Fruit fly (Drosophila melanogaster) whole organism, embryonic: Measurements from ENCODE around the gene Adck5.

Experiments used
- Ada2b ChIP-seq: fragments of 200-800 bp; sonication (Bioruptor generic); IDR thresholded peaks from 2 replicates; pipeline ENCODE4 v1.3.6; 2022; ENCODE audit warnings: missing biosample characterization, missing genetic modification characterization
- Aef1 ChIP-seq: fragments of 200-800 bp; sonication (Bioruptor generic); IDR thresholded peaks from 3 replicates; pipeline ENCODE4 v1.3.6; 2022; ENCODE audit warnings: missing biosample characterization, missing genetic modification characterization
- Atf6 ChIP-seq: fragments of 200-800 bp; sonication (Bioruptor generic); IDR thresholded peaks from 2 replicates; pipeline ENCODE4 v1.3.6; 2022; ENCODE audit warnings: missing biosample characterization, missing genetic modification characterization
- CG10209 ChIP-seq: fragments of 200-800 bp; sonication (Bioruptor generic); optimal IDR thresholded peaks from 3 replicates; lab custom pipeline; 2017; ENCODE audit warnings: missing biosample characterization, mild to moderate bottlenecking, missing genetic modification characterization, missing genetic modification reagents
- CG10321 ChIP-seq: fragments of 200-800 bp; sonication (Bioruptor generic); IDR thresholded peaks from 2 replicates; pipeline ENCODE4 v1.3.6; 2022; ENCODE audit warnings: missing biosample characterization, missing genetic modification characterization
- CG10462 ChIP-seq: fragments of 200-800 bp; sonication (Bioruptor generic); optimal IDR thresholded peaks from 2 replicates; lab custom pipeline; 2016; ENCODE audit warnings: missing biosample characterization, missing genetic modification characterization
- CG12104 ChIP-seq: fragments of 200-800 bp; sonication (Bioruptor generic); optimal IDR thresholded peaks from 3 replicates; lab custom pipeline; 2016; ENCODE audit warnings: missing biosample characterization, missing genetic modification characterization
- CG12155 ChIP-seq: fragments of 200-800 bp; sonication (Bioruptor generic); optimal IDR thresholded peaks from 3 replicates; lab custom pipeline; 2016; ENCODE audit warnings: missing biosample characterization, missing genetic modification characterization
- CG12744 ChIP-seq: fragments of 200-800 bp; sonication (Bioruptor generic); optimal IDR thresholded peaks from 2 replicates; lab custom pipeline; 2016; ENCODE audit warnings: missing biosample characterization, missing genetic modification characterization
- CG13123 ChIP-seq: fragments of 200-800 bp; sonication (Bioruptor generic); optimal IDR thresholded peaks from 2 replicates; lab custom pipeline; 2016; ENCODE audit warnings: missing biosample characterization, missing genetic modification characterization
- CG13424 ChIP-seq: fragments of 200-800 bp; sonication (Bioruptor generic); optimal IDR thresholded peaks from 2 replicates; lab custom pipeline; 2019; ENCODE audit warnings: missing biosample characterization, mild to moderate bottlenecking, missing genetic modification characterization, moderate library complexity
- CG13775 ChIP-seq: fragments of 200-800 bp; sonication (Bioruptor generic); optimal IDR thresholded peaks from 3 replicates; lab custom pipeline; 2017; ENCODE audit warnings: missing biosample characterization, mild to moderate bottlenecking, missing genetic modification characterization
- CG14710 ChIP-seq: fragments of 200-800 bp; sonication (Bioruptor generic); optimal IDR thresholded peaks from 3 replicates; lab custom pipeline; 2019; ENCODE audit warnings: missing biosample characterization, mild to moderate bottlenecking, missing genetic modification characterization, moderate library complexity
- CG15479 ChIP-seq: fragments of 200-800 bp; sonication (Bioruptor generic); optimal IDR thresholded peaks from 3 replicates; lab custom pipeline; 2019; ENCODE audit warnings: missing biosample characterization, mild to moderate bottlenecking, missing genetic modification characterization, moderate library complexity
- CG16863 ChIP-seq: fragments of 200-800 bp; sonication (Bioruptor generic); optimal IDR thresholded peaks from 3 replicates; lab custom pipeline; 2016; ENCODE audit warnings: missing biosample characterization, missing genetic modification characterization
- CG17612 ChIP-seq: fragments of 200-800 bp; sonication (Bioruptor generic); IDR thresholded peaks from 2 replicates; pipeline ENCODE4 v1.3.6; 2022; ENCODE audit warnings: missing biosample characterization, missing genetic modification characterization
- CG18262 ChIP-seq: fragments of 200-800 bp; optimal IDR thresholded peaks from 3 replicates; lab custom pipeline; 2019; ENCODE audit warnings: missing biosample characterization, mild to moderate bottlenecking, missing genetic modification characterization, moderate library complexity
- CG18599 ChIP-seq: fragments of 200-800 bp; sonication (Bioruptor generic); optimal IDR thresholded peaks from 3 replicates; lab custom pipeline; 2017; ENCODE audit warnings: missing biosample characterization, missing genetic modification characterization, mild to moderate bottlenecking, moderate library complexity, missing genetic modification reagents
- CG2889 ChIP-seq: fragments of 200-800 bp; sonication (Bioruptor generic); IDR thresholded peaks from 3 replicates; pipeline ENCODE4 v1.3.6; 2022; ENCODE audit warnings: missing biosample characterization, missing genetic modification characterization
- CG30020 ChIP-seq: fragments of 200-800 bp; optimal IDR thresholded peaks from 2 replicates; lab custom pipeline; 2019; ENCODE audit warnings: missing biosample characterization, mild to moderate bottlenecking, missing genetic modification characterization, moderate library complexity
- CG31224 ChIP-seq: fragments of 200-800 bp; sonication (Bioruptor generic); IDR thresholded peaks from 2 replicates; pipeline ENCODE4 v1.3.6; 2022; ENCODE audit warnings: missing biosample characterization, missing genetic modification characterization
- CG42726 ChIP-seq: fragments of 200-800 bp; sonication (Bioruptor generic); IDR thresholded peaks from 2 replicates; pipeline ENCODE4 v1.3.6; 2022; ENCODE audit warnings: missing biosample characterization, missing genetic modification characterization; ENCODE audit not compliant: partially characterized antibody
- CG43689 ChIP-seq: fragments of 200-800 bp; sonication (Bioruptor generic); IDR thresholded peaks from 2 replicates; pipeline ENCODE4 v1.3.6; 2022; ENCODE audit warnings: missing biosample characterization, missing genetic modification characterization
- CG6813 ChIP-seq: fragments of 200-800 bp; sonication (Bioruptor generic); optimal IDR thresholded peaks from 2 replicates; lab custom pipeline; 2017; ENCODE audit warnings: missing biosample characterization, missing genetic modification characterization, mild to moderate bottlenecking, moderate library complexity, missing genetic modification reagents
- CG8478 ChIP-seq: fragments of >200 bp; optimal IDR thresholded peaks from 2 replicates; lab custom pipeline; 2018
- Chrac-16 ChIP-seq: fragments of 200-800 bp; sonication (Bioruptor generic); optimal IDR thresholded peaks from 3 replicates; lab custom pipeline; 2016; ENCODE audit warnings: missing biosample characterization, missing genetic modification characterization
- Drgx ChIP-seq: fragments of 200-800 bp; sonication (Bioruptor generic); IDR thresholded peaks from 2 replicates; pipeline ENCODE4 v1.3.6; 2022; ENCODE audit warnings: missing biosample characterization, missing genetic modification characterization
- E2f1 ChIP-seq: fragments of 200-800 bp; sonication (Bioruptor generic); IDR thresholded peaks from 2 replicates; pipeline ENCODE4 v1.3.6; 2022; ENCODE audit warnings: missing biosample characterization, missing genetic modification characterization
- E2f2 ChIP-seq: fragments of 200-800 bp; sonication (Bioruptor generic); IDR thresholded peaks from 2 replicates; pipeline ENCODE4 v1.3.6; 2022; ENCODE audit warnings: missing biosample characterization, missing genetic modification characterization
- HLH3B ChIP-seq: fragments of 200-800 bp; sonication (Bioruptor generic); IDR thresholded peaks from 2 replicates; pipeline ENCODE4 v1.3.6; 2022; ENCODE audit warnings: missing biosample characterization, missing genetic modification characterization
- Hand ChIP-seq: fragments of 200-800 bp; sonication (Bioruptor generic); optimal IDR thresholded peaks from 2 replicates; lab custom pipeline; 2017; ENCODE audit warnings: mild to moderate bottlenecking, missing biosample characterization, missing genetic modification reagents, missing genetic modification characterization
- Hr78 ChIP-seq, 2 experiments: fragments of 200-800 bp in 1 of 2; fragments of >200 bp in 1 of 2; sonication (Bioruptor generic) in 1 of 2; optimal IDR thresholded peaks; 2 replicates each; lab custom pipeline; 2017 to 2019; ENCODE audit warnings: missing biosample characterization in 2 of 2, missing genetic modification characterization in 2 of 2, mild to moderate bottlenecking in 1 of 2, moderate library complexity in 1 of 2
- Hsf ChIP-seq: fragments of 200-800 bp; sonication (Bioruptor generic); optimal IDR thresholded peaks from 3 replicates; lab custom pipeline; 2016; ENCODE audit warnings: missing biosample characterization, missing genetic modification characterization
- Med ChIP-seq: fragments of 200-800 bp; sonication (Bioruptor generic); peaks from one replicate; lab custom pipeline; 2016; ENCODE audit warnings: missing biosample characterization, missing genetic modification characterization, mild to moderate bottlenecking, inconsistent platforms, moderate library complexity
- Nf-YB ChIP-seq: fragments of 200-800 bp; sonication (Bioruptor generic); optimal IDR thresholded peaks from 3 replicates; lab custom pipeline; 2019; ENCODE audit warnings: missing biosample characterization, mild to moderate bottlenecking, missing genetic modification characterization, moderate library complexity
- NfI ChIP-seq: fragments of 200-800 bp; sonication (Bioruptor generic); optimal IDR thresholded peaks from 3 replicates; lab custom pipeline; 2018; ENCODE audit warnings: missing biosample characterization, mild to moderate bottlenecking, missing genetic modification characterization, moderate library complexity
- Sox102F ChIP-seq: fragments of 200-800 bp; sonication (Bioruptor generic); optimal IDR thresholded peaks from 2 replicates; lab custom pipeline; 2018; ENCODE audit warnings: missing biosample characterization, mild to moderate bottlenecking, missing genetic modification characterization, moderate library complexity
- Spps ChIP-seq: fragments of 200-800 bp; sonication (Bioruptor generic); optimal IDR thresholded peaks from 2 replicates; lab custom pipeline; 2018; ENCODE audit warnings: missing biosample characterization, mild to moderate bottlenecking, missing genetic modification characterization
- al ChIP-seq: fragments of 200-800 bp; sonication (Bioruptor generic); IDR thresholded peaks from 2 replicates; pipeline ENCODE4 v1.3.6; 2022; ENCODE audit warnings: missing biosample characterization, missing genetic modification characterization
- dmrt99B ChIP-seq: fragments of 200-800 bp; sonication (Bioruptor generic); optimal IDR thresholded peaks from 2 replicates; lab custom pipeline; 2018; ENCODE audit warnings: missing biosample characterization, mild to moderate bottlenecking, missing genetic modification characterization, moderate library complexity
- esg ChIP-seq: fragments of 200-800 bp; sonication (Bioruptor generic); conservative IDR thresholded peaks from 2 replicates; pipeline ENCODE4 v1.3.6; 2022; ENCODE audit warnings: missing biosample characterization, missing genetic modification characterization
- fd96Cb ChIP-seq: fragments of 200-800 bp; sonication (Bioruptor generic); optimal IDR thresholded peaks from 2 replicates; lab custom pipeline; 2018; ENCODE audit warnings: missing biosample characterization, mild to moderate bottlenecking, missing genetic modification characterization, moderate library complexity
- gsb-n ChIP-seq: fragments of 200-800 bp; sonication (Bioruptor generic); optimal IDR thresholded peaks from 3 replicates; lab custom pipeline; 2018; ENCODE audit warnings: missing biosample characterization, mild to moderate bottlenecking, missing genetic modification characterization
- kah ChIP-seq: fragments of 200-800 bp; sonication (Bioruptor generic); optimal IDR thresholded peaks from 2 replicates; lab custom pipeline; 2018; ENCODE audit warnings: missing biosample characterization, mild to moderate bottlenecking, missing genetic modification characterization
- lilli ChIP-seq: fragments of 200-800 bp; sonication (Bioruptor generic); optimal IDR thresholded peaks from 3 replicates; lab custom pipeline; 2016; ENCODE audit warnings: missing biosample characterization, missing genetic modification characterization
- nerfin-1 ChIP-seq: fragments of 200-800 bp; sonication (Bioruptor generic); optimal IDR thresholded peaks from 3 replicates; lab custom pipeline; 2019; ENCODE audit warnings: missing biosample characterization, mild to moderate bottlenecking, missing genetic modification characterization, moderate library complexity
- seq ChIP-seq: fragments of 200-800 bp; sonication (Bioruptor generic); IDR thresholded peaks from 2 replicates; pipeline ENCODE4 v1.3.6; 2022; ENCODE audit warnings: missing biosample characterization, missing genetic modification characterization
- sob ChIP-seq: fragments of 200-800 bp; sonication (Bioruptor generic); IDR thresholded peaks from 2 replicates; pipeline ENCODE4 v1.3.6; 2022; ENCODE audit warnings: missing biosample characterization, missing genetic modification characterization
- z ChIP-seq: fragments of 200-800 bp; sonication (Bioruptor generic); IDR thresholded peaks from 3 replicates; pipeline ENCODE4 v1.3.6; 2022; ENCODE audit warnings: missing biosample characterization, missing genetic modification characterization

The Adck5 gene

DNA sequence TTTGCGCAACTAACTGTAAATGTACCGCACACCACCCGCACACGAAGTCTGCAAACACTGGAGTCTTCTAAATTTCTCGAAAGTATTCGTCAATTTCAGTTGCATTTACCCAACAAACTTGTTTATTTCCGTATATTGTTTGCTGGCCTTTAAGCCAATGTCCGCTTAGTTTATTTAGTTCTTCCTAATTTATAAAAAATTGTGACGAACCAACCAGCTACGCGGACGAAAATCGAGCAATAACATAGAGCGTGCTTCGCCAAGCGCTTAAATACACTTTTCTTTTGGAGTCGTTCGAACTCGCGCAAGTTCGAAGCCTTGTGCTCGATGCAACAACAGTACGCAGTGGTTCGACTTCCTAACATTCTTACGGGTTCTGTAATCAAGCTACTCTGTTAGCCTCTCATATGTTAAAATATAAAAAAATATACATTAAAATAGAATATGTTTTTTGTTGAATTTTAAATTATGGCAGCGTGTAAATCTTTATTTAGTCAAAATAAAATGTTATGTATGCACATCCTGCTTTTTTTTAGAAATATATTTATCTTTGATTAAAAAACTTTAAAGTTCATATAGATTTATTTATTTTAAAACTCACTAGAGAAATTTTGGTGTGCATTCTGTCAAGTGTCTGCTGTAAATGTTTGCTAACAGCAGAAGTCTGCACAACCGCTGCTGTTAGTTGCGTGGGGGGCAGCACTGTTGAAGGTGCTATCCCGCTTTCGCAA, 27.8 kb downstream of the Adck5 start, which contains the start of gene GlcAT-P (continued):
- TF ChIP-seq kah (GFP tag; lab: Kevin White, UChicago) (peak; percentile 40), NfI (GFP tag; lab: Kevin White, UChicago) (peak; percentile 47), CG10462 (GFP tag; lab: Kevin White, UChicago) (peak; percentile 25), CG2889 (GFP tag; lab: Robert Waterston, UW) (peak; percentile 46; the same call in 1 of the 3 replicates), Atf6 (GFP tag; lab: Robert Waterston, UW) (peak; percentile 76; the same call in 1 of the 2 replicates), nerfin-1 (tag; lab: Kevin White, UChicago) (peak; percentile 53), E2f2 (GFP tag; lab: Robert Waterston, UW) (peak; percentile 50; the same call in 1 of the 2 replicates), CG10321 (GFP tag; lab: Robert Waterston, UW) (no peak), CG30020 (peak; percentile 39), CG43689 (peak; percentile 9; the same call in 1 of the 2 replicates), CG18262 (peak; percentile 82), CG10209 (GFP tag; lab: Kevin White, UChicago) (peak; percentile 75), CG15479 (GFP tag; lab: Kevin White, UChicago) (peak; percentile 15), Chrac-16 (GFP tag; lab: Kevin White, UChicago) (peak; percentile 30), Hand (GFP tag; lab: Kevin White, UChicago) (peak; percentile 50), Nf-YB (GFP tag; lab: Kevin White, UChicago) (peak; percentile 59), Drgx (GFP tag; lab: Robert Waterston, UW) (peak; percentile 80), Ada2b (GFP tag; lab: Robert Waterston, UW) (peak; percentile 65), E2f1 (GFP tag; lab: Robert Waterston, UW) (peak; percentile 74), CG8478 (lab: Kevin White, UChicago) (no peak), gsb-n (tag; lab: Kevin White, UChicago) (peak; percentile 78), Sox102F (GFP tag; lab: Kevin White, UChicago) (peak; percentile 81), CG6813 (GFP tag; lab: Kevin White, UChicago) (no peak), Med (peak; percentile 50), esg (GFP tag; lab: Robert Waterston, UW) (peak; percentile 71), CG16863 (no peak), CG12744 (GFP tag; lab: Kevin White, UChicago) (no peak), Hsf (GFP tag; lab: Kevin White, UChicago) (peak; percentile 9), CG31224 (GFP tag; lab: Robert Waterston, UW) (no peak), CG42726 (GFP tag; lab: Robert Waterston, UW) (no peak), CG12104 (peak; percentile 51), lilli (GFP tag; lab: Kevin White, UChicago) (peak; percentile 27), HLH3B (GFP tag; lab: Robert Waterston, UW) (peak; percentile 65), CG13775 (GFP tag; lab: Kevin White, UChicago) (peak; percentile 64), dmrt99B (tag; lab: Kevin White, UChicago) (peak; percentile 75), al (GFP tag; lab: Robert Waterston, UW) (peak; percentile 61), fd96Cb (tag; lab: Kevin White, UChicago) (peak; percentile 65), z (GFP tag; lab: Robert Waterston, UW) (no peak), Hr78 (GFP tag; optimal IDR thresholded peaks at IDR 0.05; lab: Kevin White, UChicago) (peak in 1 of 2 experiments; percentile 26), Spps (tag; lab: Kevin White, UChicago) (no peak), CG17612 (GFP tag; lab: Robert Waterston, UW) (no peak), CG13123 (GFP tag; lab: Kevin White, UChicago) (peak; percentile 11), sob (GFP tag; lab: Robert Waterston, UW) (peak; percentile 76), CG13424 (tag; lab: Kevin White, UChicago) (peak; percentile 84), CG14710 (tag; lab: Kevin White, UChicago) (peak; percentile 75), CG18599 (GFP tag; lab: Kevin White, UChicago) (peak; percentile 89), Aef1 (GFP tag; lab: Robert Waterston, UW) (peak; percentile 31; the same call in 1 of the 3 replicates), seq (GFP tag; lab: Robert Waterston, UW) (peak; percentile 55; the same call in 1 of the 2 replicates), CG12155 (GFP tag; lab: Kevin White, UChicago) (peak; percentile 44)
